Fruit fly (Drosophila melanogaster): ENCODE data around the gene CG1958.

Gene CG1958

DNA sequence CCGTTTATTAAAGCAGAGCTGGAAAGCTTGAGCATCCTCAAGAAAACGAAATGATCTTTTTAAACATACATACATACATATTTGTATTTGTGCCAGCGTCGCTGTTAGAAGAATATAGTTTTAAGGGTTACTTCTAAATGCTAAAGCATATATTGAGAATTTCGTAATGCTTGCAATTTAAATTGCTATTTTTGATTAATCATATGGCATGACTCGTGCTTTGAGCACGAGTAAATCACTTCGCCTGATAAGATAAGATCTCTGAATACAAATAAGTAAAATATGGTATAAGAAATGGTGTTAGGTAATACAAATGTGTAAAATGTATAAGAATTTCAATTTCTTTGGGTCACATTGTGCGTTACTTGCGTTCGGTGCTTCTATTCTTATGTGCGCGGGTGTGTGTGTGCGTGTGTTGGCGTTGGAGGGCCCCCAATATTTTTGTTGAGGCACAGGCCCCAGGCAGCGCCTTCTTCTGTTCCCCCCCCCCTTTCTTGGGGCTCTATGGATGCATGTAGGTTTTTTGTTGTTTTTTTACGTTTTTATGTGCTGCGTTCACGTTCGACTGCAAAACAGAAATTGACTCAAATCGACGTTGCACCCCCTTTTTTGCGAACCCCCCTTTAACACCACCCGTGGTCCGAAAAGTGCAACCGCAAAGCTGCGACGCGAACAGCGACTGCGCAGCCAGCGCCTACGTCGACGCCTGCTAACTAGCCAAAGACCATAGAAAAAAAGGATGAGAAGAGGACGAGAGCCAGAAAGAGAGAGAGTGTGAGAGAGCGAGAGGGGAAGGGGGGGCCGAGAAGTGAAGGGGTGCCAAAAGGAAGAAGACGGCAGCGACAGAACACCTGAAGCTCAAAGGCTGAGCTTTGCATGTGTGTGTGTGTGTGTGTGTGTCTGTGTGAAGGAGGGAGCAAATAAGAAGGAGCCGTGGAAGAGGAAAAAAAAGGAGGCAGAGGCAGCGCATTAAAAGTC lies 34.9 kb downstream of the CG1958 start (continued):
- TF ChIP-seq CG30431 (GFP tag; optimal IDR thresholded peaks at IDR 0.05) (peak; percentile 29), Jarid2 (GFP tag; optimal IDR thresholded peaks at IDR 0.05) (peak; percentile 29), D19B (GFP tag; optimal IDR thresholded peaks at IDR 0.05) (peak; percentile 5), sr (GFP tag; IDR thresholded peaks at IDR 0.05) (peak; percentile 79; the same call in 2 of the 3 replicates), CG13624 (GFP tag; optimal IDR thresholded peaks at IDR 0.05) (peak; percentile 18), sens (GFP tag) (peak; percentile 95), odd (GFP tag; optimal IDR thresholded peaks at IDR 0.05) (peak; percentile 64), ara (GFP tag; IDR thresholded peaks at IDR 0.05) (peak; percentile 28; the same call in 1 of the 2 replicates), CG9437 (GFP tag; optimal IDR thresholded peaks at IDR 0.05) (peak; percentile 83), CG6254 (GFP tag; optimal IDR thresholded peaks at IDR 0.05) (peak; percentile 48), CG4424 (GFP tag; optimal IDR thresholded peaks at IDR 0.05) (peak; percentile 68), bcd (GFP tag; optimal IDR thresholded peaks at IDR 0.05) (peak; percentile 59), fd102C (GFP tag; optimal IDR thresholded peaks at IDR 0.05) (no peak), CG2116 (GFP tag; optimal IDR thresholded peaks at IDR 0.05) (peak; percentile 16), PHDP (tag; optimal IDR thresholded peaks at IDR 0.05) (no peak), Nf-YB (GFP tag; optimal IDR thresholded peaks at IDR 0.05) (peak; percentile 49), danr (GFP tag; IDR thresholded peaks at IDR 0.05) (no peak), CG2875 (GFP tag; optimal IDR thresholded peaks at IDR 0.05) (peak; percentile 52), Oli (tag; optimal IDR thresholded peaks at IDR 0.05) (peak; percentile 78), CG11696 (GFP tag; IDR thresholded peaks at IDR 0.05) (peak; percentile 87), phol (tag; optimal IDR thresholded peaks at IDR 0.05) (peak; percentile 81), Mad (GFP tag; optimal IDR thresholded peaks at IDR 0.05) (no peak), ato (GFP tag; IDR thresholded peaks at IDR 0.05; ENCODE audit: partially characterized antibody) (no peak), Hsf (GFP tag; optimal IDR thresholded peaks at IDR 0.05) (peak; percentile 60), gt (GFP tag; IDR thresholded peaks at IDR 0.05) (no peak; the same call in 1 of the 2 replicates), H15 (GFP tag; IDR thresholded peaks at IDR 0.05) (peak; percentile 36; the same call in 1 of the 3 replicates), tio (GFP tag; optimal IDR thresholded peaks at IDR 0.05) (peak; percentile 70), chn (GFP tag; optimal IDR thresholded peaks at IDR 0.05) (peak; percentile 7), CG12659 (GFP tag; optimal IDR thresholded peaks at IDR 0.05) (peak; percentile 60), ken (GFP tag; IDR thresholded peaks at IDR 0.05) (0 out of 3 replicates have a peak, but pooled peaks have one; percentile 39), CG8924 (tag; optimal IDR thresholded peaks at IDR 0.05) (peak; percentile 69), jumu (GFP tag; optimal IDR thresholded peaks at IDR 0.05) (no peak), CG12104 (GFP tag; optimal IDR thresholded peaks at IDR 0.05) (peak; percentile 65), Atf-2 (GFP tag; optimal IDR thresholded peaks at IDR 0.05) (peak; percentile 20), sna (GFP tag; IDR thresholded peaks at IDR 0.05; ENCODE audit: partially characterized antibody) (no peak), Chrac-16 (GFP tag; optimal IDR thresholded peaks at IDR 0.05) (peak; percentile 29), Abd-B (GFP tag; optimal IDR thresholded peaks at IDR 0.05) (no peak), row (GFP tag; IDR thresholded peaks at IDR 0.05) (peak; percentile 58), CG10462 (GFP tag; optimal IDR thresholded peaks at IDR 0.05) (peak; percentile 40), slbo (GFP tag; IDR thresholded peaks at IDR 0.05) (peak; percentile 20; the same call in 1 of the 2 replicates), Gug (GFP tag; IDR thresholded peaks at IDR 0.05) (peak; percentile 39; the same call in 2 of the 4 replicates), CG6813 (GFP tag; optimal IDR thresholded peaks at IDR 0.05) (peak; percentile 32), run (tag; optimal IDR thresholded peaks at IDR 0.05) (peak; percentile 8), lab (GFP tag; optimal IDR thresholded peaks at IDR 0.05) (peak; percentile 3), CG16815 (GFP tag; optimal IDR thresholded peaks at IDR 0.05) (peak; percentile 67), CG15514 (GFP tag; optimal IDR thresholded peaks at IDR 0.05) (no peak), trem (tag; optimal IDR thresholded peaks at IDR 0.05) (peak; percentile 7), pho (GFP tag; optimal IDR thresholded peaks at IDR 0.05) (no peak)

Measured in whole organism, embryonic.